ENCODE assay signal across 3 worm cellular contexts in the genomic region with DNA sequence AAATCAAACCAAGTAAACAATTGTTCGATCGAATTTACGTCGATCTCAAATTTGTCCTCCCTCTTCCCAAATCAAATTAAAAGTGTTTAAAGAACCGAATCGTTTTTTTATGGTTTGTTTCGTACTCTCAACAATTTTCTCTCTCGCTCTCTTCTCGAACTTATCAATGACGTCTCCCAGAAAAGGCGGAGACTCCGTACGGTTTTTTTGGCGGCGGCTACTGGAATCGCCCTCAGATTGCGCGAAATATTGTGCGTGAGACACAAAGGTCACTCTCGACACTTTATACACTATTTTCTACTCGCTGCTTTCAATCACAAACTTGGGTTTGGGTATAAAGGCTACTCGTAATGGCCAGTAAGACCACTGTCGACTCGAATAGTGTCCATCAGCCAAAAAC.
A peak's percentile ranks its signal among the peaks of the same experiment; 100 is the strongest.
TF ChIP-seq lines count a peak whose summit lies in the region.

A gene (plus strand): TSS at position 317 of the 400 bp plus-strand sequence.

TF ChIP-seq in whole organism, L1 larva, 84 proteins besides CTCF, POLR2A, EP300 and RAD21:
- TF ChIP-seq sup-37 (GFP tag; optimal IDR thresholded peaks at IDR 0.05; lab: Kevin White, UChicago): no peak
- no peak for TF ChIP-seq unc-62 (GFP tag; optimal IDR thresholded peaks at IDR 0.05; lab: Kevin White, UChicago)
- peak in 3 of 6 experiments; percentile 3 to 68 (median 23) for TF ChIP-seq elt-3 (tag; optimal IDR thresholded peaks at IDR 0.05; lab: Kevin White, UChicago)
- no peak for TF ChIP-seq C04F5.9 (tag; optimal IDR thresholded peaks at IDR 0.05; lab: Kevin White, UChicago)
- no peak for TF ChIP-seq nhr-84 (tag; optimal IDR thresholded peaks at IDR 0.05; lab: Kevin White, UChicago)
- no peak for TF ChIP-seq sptf-1 (tag; optimal IDR thresholded peaks at IDR 0.05; lab: Kevin White, UChicago)
- no peak for TF ChIP-seq unc-130 (tag; optimal IDR thresholded peaks at IDR 0.05; lab: Kevin White, UChicago)
- peak; percentile 65 for TF ChIP-seq nhr-85 (tag; lab: Kevin White, UChicago)
- peak; percentile 17 for TF ChIP-seq blmp-1 (tag; optimal IDR thresholded peaks at IDR 0.05; lab: Kevin White, UChicago)
- no peak for TF ChIP-seq tlp-1 (tag; optimal IDR thresholded peaks at IDR 0.05; lab: Kevin White, UChicago)
- TF ChIP-seq hlh-4 (tag; optimal IDR thresholded peaks at IDR 0.05; lab: Kevin White, UChicago): no peak
- TF ChIP-seq nhr-19 (GFP tag; conservative IDR thresholded peaks at IDR 0.05; lab: Robert Waterston, UW): no peak
- peak; percentile 31 for TF ChIP-seq lin-14 (GFP tag; optimal IDR thresholded peaks at IDR 0.05; lab: Kevin White, UChicago)
- no peak for TF ChIP-seq nhr-12 (tag; optimal IDR thresholded peaks at IDR 0.05; lab: Kevin White, UChicago)
- no peak for TF ChIP-seq lin-35 (GFP tag; optimal IDR thresholded peaks at IDR 0.05; lab: Kevin White, UChicago)
- peak; percentile 5 for TF ChIP-seq xbp-1 (tag; optimal IDR thresholded peaks at IDR 0.05; lab: Kevin White, UChicago)
- no peak for TF ChIP-seq hpl-2 (GFP tag; optimal IDR thresholded peaks at IDR 0.05; lab: Kevin White, UChicago)
- peak; percentile 6; the same call in 1 of the 2 replicates for TF ChIP-seq grh-1 (GFP tag; IDR thresholded peaks at IDR 0.05; lab: Robert Waterston, UW)
- no peak for TF ChIP-seq egl-27 (tag; optimal IDR thresholded peaks at IDR 0.05; lab: Kevin White, UChicago)

TF ChIP-seq in whole organism, L2 larva, 48 proteins besides CTCF, POLR2A, EP300 and RAD21:
- peak; percentile 9 for TF ChIP-seq sma-3 (GFP tag; optimal IDR thresholded peaks at IDR 0.05; lab: Kevin White, UChicago)
- peak; percentile 29 for TF ChIP-seq nhr-25 (tag; optimal IDR thresholded peaks at IDR 0.05; lab: Kevin White, UChicago)
- TF ChIP-seq ama-1 (optimal IDR thresholded peaks at IDR 0.05; lab: Kevin White, UChicago): peak; percentile 53
- no peak for TF ChIP-seq nhr-23 (tag; optimal IDR thresholded peaks at IDR 0.05; lab: Kevin White, UChicago)

TF ChIP-seq in whole organism, L4 larva, 104 proteins besides CTCF, POLR2A, EP300 and RAD21:
- TF ChIP-seq nhr-28 (tag; optimal IDR thresholded peaks at IDR 0.05; lab: Kevin White, UChicago): peak; percentile 69
- TF ChIP-seq aly-2 (tag; optimal IDR thresholded peaks at IDR 0.05; lab: Kevin White, UChicago): no peak
